Worm (Caenorhabditis elegans) whole organism, L2 larva: ENCODE data around the gene cank-26.

Experiments used
- ZK546.5 ChIP-seq: sonication (generic microtip); optimal IDR thresholded peaks from 2 replicates; lab custom pipeline; 2017; ENCODE audit warnings: missing biosample characterization, missing genetic modification characterization
- ama-1 ChIP-seq: fragments of 150-350 bp; optimal IDR thresholded peaks from 2 replicates; lab custom pipeline; 2018; ENCODE audit warnings: inconsistent platforms
- blmp-1 ChIP-seq: sonication (generic microtip); optimal IDR thresholded peaks from 2 replicates; lab custom pipeline; 2017; ENCODE audit warnings: missing genetic modification characterization, mild to moderate bottlenecking, missing compliant biosample characterization, antibody characterized with exemption, moderate library complexity; ENCODE audit not compliant: insufficient read depth
- lin-13 ChIP-seq: fragments of 150-350 bp; optimal IDR thresholded peaks from 2 replicates; lab custom pipeline; 2014; ENCODE audit warnings: missing biosample characterization, missing genetic modification reagents, missing genetic modification characterization
- nhr-11 ChIP-seq: fragments of 150-350 bp; optimal IDR thresholded peaks from 2 replicates; lab custom pipeline; 2014; ENCODE audit warnings: missing biosample characterization, missing genetic modification characterization
- nhr-25 ChIP-seq: fragments of 150-350 bp; sonication (generic microtip); optimal IDR thresholded peaks from 3 replicates; lab custom pipeline; 2014; ENCODE audit warnings: missing biosample characterization, missing genetic modification characterization
- nhr-6 ChIP-seq: fragments of 150-350 bp; optimal IDR thresholded peaks from 2 replicates; lab custom pipeline; 2014; ENCODE audit warnings: missing biosample characterization, missing genetic modification characterization
- skn-1 ChIP-seq: sonication (generic microtip); optimal IDR thresholded peaks from 2 replicates; lab custom pipeline; 2017; ENCODE audit warnings: missing biosample characterization, missing genetic modification characterization
- snpc-4 ChIP-seq: fragments of 150-350 bp; optimal IDR thresholded peaks from 2 replicates; lab custom pipeline; 2014; ENCODE audit warnings: missing biosample characterization, missing genetic modification characterization
- unc-39 ChIP-seq: fragments of 150-350 bp; optimal IDR thresholded peaks from 2 replicates; lab custom pipeline; 2014; ENCODE audit warnings: missing biosample characterization, missing genetic modification characterization
- unc-62 ChIP-seq: fragments of 150-350 bp; optimal IDR thresholded peaks from 2 replicates; lab custom pipeline; 2014; ENCODE audit warnings: missing biosample characterization, missing genetic modification reagents, missing genetic modification characterization
- ztf-11 ChIP-seq: sonication (generic microtip); optimal IDR thresholded peaks from 2 replicates; lab custom pipeline; 2017; ENCODE audit warnings: missing biosample characterization, missing genetic modification characterization

- no peak for TF ChIP-seq nhr-11
- TF ChIP-seq nhr-6: no peak
- no peak for TF ChIP-seq ama-1
- no peak for TF ChIP-seq snpc-4 (tag; lab: Kevin White, UChicago)
- no peak for TF ChIP-seq skn-1
- TF ChIP-seq ztf-11 (tag; lab: Kevin White, UChicago): no peak
- no peak for TF ChIP-seq ZK546.5
- TF ChIP-seq lin-13 (GFP tag; lab: Kevin White, UChicago): no peak
- no peak for TF ChIP-seq nhr-25 (tag; lab: Kevin White, UChicago)
- TF ChIP-seq unc-62 (GFP tag; lab: Kevin White, UChicago): no peak
- TF ChIP-seq blmp-1 (tag; lab: Kevin White, UChicago): no peak
- no peak for TF ChIP-seq unc-39 (tag; lab: Kevin White, UChicago)
Observed at ce11 chrII:3948507-3948906, 26.4 kb downstream of the cank-26 start.
